Worm (Caenorhabditis elegans): ENCODE measurements around the gene F55D10.4.

Gene F55D10.4

ce11 chrX:4720603-4721529 is at the start of gene F55D10.4:
TSS of gene F55D10.4 (minus strand) at chrX:4720653.
- no peak for TF ChIP-seq unc-62 (GFP tag; optimal IDR thresholded peaks at IDR 0.05)

- no peak for TF ChIP-seq unc-62 (GFP tag; optimal IDR thresholded peaks at IDR 0.05)
Observed at ce11 chrX:4769885-4770284, 49.4 kb upstream of the F55D10.4 start, which contains the start of gene npr-1. TSS of gene npr-1 (minus strand) at chrX:4769985.

ce11 chrX:4761540-4761939 is 41.1 kb upstream of the F55D10.4 start, which contains the start of gene mls-2:
TSS of gene mls-2 (minus strand) at chrX:4761640.
- no peak for TF ChIP-seq unc-62 (GFP tag; optimal IDR thresholded peaks at IDR 0.05)

- no peak for TF ChIP-seq unc-62 (GFP tag; optimal IDR thresholded peaks at IDR 0.05)
Observed at ce11 chrX:4759718-4760117, 39.3 kb upstream of the F55D10.4 start.

- no peak for TF ChIP-seq unc-62 (GFP tag; optimal IDR thresholded peaks at IDR 0.05)
Observed at ce11 chrX:4754725-4755124, 34.3 kb upstream of the F55D10.4 start, which contains the start of gene C39E6.2. TSS of gene C39E6.2 (minus strand) at chrX:4755118.

- no peak for TF ChIP-seq unc-62 (GFP tag; optimal IDR thresholded peaks at IDR 0.05)
Observed at ce11 chrX:4749080-4749479, 28.6 kb upstream of the F55D10.4 start, which contains the start of gene lon-2. TSS of gene lon-2 (minus strand) at chrX:4749083.

ce11 chrX:4744037-4744436 is 23.6 kb upstream of the F55D10.4 start:
- no peak for TF ChIP-seq unc-62 (GFP tag; optimal IDR thresholded peaks at IDR 0.05)

- no peak for TF ChIP-seq unc-62 (GFP tag; optimal IDR thresholded peaks at IDR 0.05)
Observed at ce11 chrX:4742285-4742684, 21.8 kb upstream of the F55D10.4 start.

- TF ChIP-seq unc-62 (GFP tag; optimal IDR thresholded peaks at IDR 0.05), result no peak
Observed at ce11 chrX:4740630-4741029, 20.2 kb upstream of the F55D10.4 start.

- no peak for TF ChIP-seq unc-62 (GFP tag; optimal IDR thresholded peaks at IDR 0.05)
Observed at ce11 chrX:4732752-4733151, 12.3 kb upstream of the F55D10.4 start, which contains the start of gene aman-1. TSS of gene aman-1 (plus strand) at chrX:4733095.

ce11 chrX:4727388-4727787 is 6.9 kb upstream of the F55D10.4 start, which contains the start of gene acc-3:
TSS of gene acc-3 (minus strand) at chrX:4727488.
- TF ChIP-seq unc-62 (GFP tag; optimal IDR thresholded peaks at IDR 0.05), result no peak

- TF ChIP-seq unc-62 (GFP tag; optimal IDR thresholded peaks at IDR 0.05), result no peak
Observed at ce11 chrX:4718114-4718513, 2.3 kb downstream of the F55D10.4 start.

ce11 chrX:4715107-4715506 is 5.3 kb downstream of the F55D10.4 start, which contains the start of gene rpl-25.1:
TSS of gene rpl-25.1 (plus strand) at chrX:4715178.
- no peak for TF ChIP-seq unc-62 (GFP tag; optimal IDR thresholded peaks at IDR 0.05)

ce11 chrX:4711698-4712329 is 8.6 kb downstream of the F55D10.4 start, which contains the start of the genes dnj-14 and glit-1:
TSS of gene dnj-14 (minus strand) at chrX:4711748.
TSS of gene glit-1 (plus strand) at chrX:4712279.
- TF ChIP-seq unc-62 (GFP tag; optimal IDR thresholded peaks at IDR 0.05), result no peak

- TF ChIP-seq unc-62 (GFP tag; optimal IDR thresholded peaks at IDR 0.05), result no peak
Observed at ce11 chrX:4706755-4707226, 13.7 kb downstream of the F55D10.4 start, which contains the start of gene dhhc-10. TSS of gene dhhc-10 (plus strand) at chrX:4707176.

ce11 chrX:4705666-4706065 is 14.8 kb downstream of the F55D10.4 start:
- TF ChIP-seq unc-62 (GFP tag; optimal IDR thresholded peaks at IDR 0.05), result no peak
